Fruit fly (Drosophila melanogaster): ENCODE measurements around the gene Meltrin.

The Meltrin gene

dm6 chr3R:14625215-14626156, 71.6 kb downstream of the Meltrin start, which contains the start of the genes put and His4r (continued):
- no peak for TF ChIP-seq ttk (GFP tag; IDR thresholded peaks at IDR 0.05)
- TF ChIP-seq CG33213 (GFP tag; optimal IDR thresholded peaks at IDR 0.05) = peak; percentile 66
- peak; percentile 48 for TF ChIP-seq Meics (GFP tag; optimal IDR thresholded peaks at IDR 0.05)
- peak; percentile 43 for TF ChIP-seq gsb-n (tag; optimal IDR thresholded peaks at IDR 0.05)
- TF ChIP-seq tin (GFP tag; optimal IDR thresholded peaks at IDR 0.05) = peak; percentile 9
- no peak for TF ChIP-seq dysf (GFP tag; IDR thresholded peaks at IDR 0.05)
- peak; percentile 18 for TF ChIP-seq CG7786 (GFP tag; optimal IDR thresholded peaks at IDR 0.05)
- no peak for TF ChIP-seq Dip2 (GFP tag; IDR thresholded peaks at IDR 0.05)
- peak; percentile 30 for TF ChIP-seq CG7987 (GFP tag; optimal IDR thresholded peaks at IDR 0.05)
- peak; percentile 84 for TF ChIP-seq cg (GFP tag; optimal IDR thresholded peaks at IDR 0.05)
- TF ChIP-seq unpg (GFP tag; optimal IDR thresholded peaks at IDR 0.05) = peak; percentile 36
- peak; percentile 93 for TF ChIP-seq sens (GFP tag)
- peak; percentile 52; the same call in 1 of the 2 replicates for TF ChIP-seq CG3847 (GFP tag; IDR thresholded peaks at IDR 0.05)
- peak; percentile 31 for TF ChIP-seq ERR (GFP tag; optimal IDR thresholded peaks at IDR 0.05)
- peak; percentile 64 for TF ChIP-seq CG15514 (GFP tag; optimal IDR thresholded peaks at IDR 0.05)
- peak; percentile 81 for TF ChIP-seq CG8478 (optimal IDR thresholded peaks at IDR 0.05)
- TF ChIP-seq lmd (GFP tag; IDR thresholded peaks at IDR 0.05) = no peak
- peak in 1 of 2 experiments; percentile 29 for TF ChIP-seq insv (GFP tag; optimal IDR thresholded peaks at IDR 0.05)
- peak; percentile 8 for TF ChIP-seq CG1792 (GFP tag; optimal IDR thresholded peaks at IDR 0.05)
- no peak for TF ChIP-seq CG8359 (GFP tag; optimal IDR thresholded peaks at IDR 0.05; ENCODE audit: borderline replicate concordance)
- TF ChIP-seq Opbp (GFP tag; IDR thresholded peaks at IDR 0.05; ENCODE audit: partially characterized antibody) = peak; percentile 78
- TF ChIP-seq CG17328 (GFP tag; IDR thresholded peaks at IDR 0.05) = no peak
- TF ChIP-seq CG12071 (GFP tag; optimal IDR thresholded peaks at IDR 0.05) = no peak
- TF ChIP-seq Max (GFP tag; optimal IDR thresholded peaks at IDR 0.05) = peak; percentile 39
- no peak for TF ChIP-seq sr (GFP tag; IDR thresholded peaks at IDR 0.05)
- peak; percentile 42; the same call in 1 of the 4 replicates for TF ChIP-seq Dll (GFP tag; IDR thresholded peaks at IDR 0.05; ENCODE audit: partially characterized antibody)
- TF ChIP-seq tll (GFP tag; optimal IDR thresholded peaks at IDR 0.05) = peak in 1 of 2 experiments; percentile 4
- no peak for TF ChIP-seq cato (GFP tag; optimal IDR thresholded peaks at IDR 0.05; ENCODE audit: borderline replicate concordance)
- peak; percentile 58; the same call in 2 of the 3 replicates for TF ChIP-seq CG7963 (GFP tag; IDR thresholded peaks at IDR 0.05; ENCODE audit: partially characterized antibody)
- TF ChIP-seq CG12744 (GFP tag; optimal IDR thresholded peaks at IDR 0.05) = no peak
- no peak for TF ChIP-seq sens-2 (GFP tag; IDR thresholded peaks at IDR 0.05)
- peak; percentile 62 for TF ChIP-seq bbx (GFP tag; IDR thresholded peaks at IDR 0.05; ENCODE audit: partially characterized antibody)
- 0 out of 2 replicates have a peak, but pooled peaks have one; percentile 9 for TF ChIP-seq ssp (GFP tag; IDR thresholded peaks at IDR 0.05)
- TF ChIP-seq Xbp1 (GFP tag; optimal IDR thresholded peaks at IDR 0.05) = peak; percentile 21
- no peak for TF ChIP-seq abd-A (tag; optimal IDR thresholded peaks at IDR 0.05)

dm6 chr3R:14624671-14625070, 72.4 kb downstream of the Meltrin start:
- no peak for TF ChIP-seq ATbp (GFP tag; optimal IDR thresholded peaks at IDR 0.05)
- no peak for TF ChIP-seq CG42726 (GFP tag; IDR thresholded peaks at IDR 0.05; ENCODE audit: partially characterized antibody)
- TF ChIP-seq Fer3 (tag; optimal IDR thresholded peaks at IDR 0.05) = no peak
- no peak for TF ChIP-seq klu (GFP tag; IDR thresholded peaks at IDR 0.05)
- no peak for TF ChIP-seq oc (tag; optimal IDR thresholded peaks at IDR 0.05)
- no peak for TF ChIP-seq CG4730 (GFP tag; IDR thresholded peaks at IDR 0.05)
- TF ChIP-seq CG11247 (GFP tag; IDR thresholded peaks at IDR 0.05) = no peak
- no peak for TF ChIP-seq hth (optimal IDR thresholded peaks at IDR 0.05)
- TF ChIP-seq Hsf (GFP tag; optimal IDR thresholded peaks at IDR 0.05) = no peak
- TF ChIP-seq gsb (GFP tag; IDR thresholded peaks at IDR 0.05) = no peak
- no peak for TF ChIP-seq Myb (GFP tag; optimal IDR thresholded peaks at IDR 0.05)
- TF ChIP-seq fd96Cb (tag; optimal IDR thresholded peaks at IDR 0.05) = peak; percentile 23
- TF ChIP-seq CG6254 (GFP tag; optimal IDR thresholded peaks at IDR 0.05) = no peak
- TF ChIP-seq stc (GFP tag; IDR thresholded peaks at IDR 0.05) = no peak
- 0 out of 2 replicates have a peak, but pooled peaks have one; percentile 8 for TF ChIP-seq Ptx1 (GFP tag; IDR thresholded peaks at IDR 0.05)
- TF ChIP-seq CG3847 (GFP tag; IDR thresholded peaks at IDR 0.05) = no peak

Data from whole organism, embryonic.